Worm (Caenorhabditis elegans): Measurements from ENCODE around the gene F10A3.17.

F10A3.17 gene

ce11 chrV:16159594-16159993 lies at the start of gene F10A3.17:
Gene F10A3.17 (minus strand): TSS chrV:16159694.
- TF ChIP-seq ceh-48 (tag; optimal IDR thresholded peaks at IDR 0.05) (no peak), unc-55 (GFP tag; optimal IDR thresholded peaks at IDR 0.05) (no peak), ceh-14 (tag; optimal IDR thresholded peaks at IDR 0.05) (no peak), unc-3 (GFP tag; conservative IDR thresholded peaks at IDR 0.05) (no peak), unc-3 (tag; optimal IDR thresholded peaks at IDR 0.05) (no peak), tbx-7 (tag; optimal IDR thresholded peaks at IDR 0.05) (no peak), hlh-13 (GFP tag; optimal IDR thresholded peaks at IDR 0.05) (no peak), lin-11 (tag; optimal IDR thresholded peaks at IDR 0.05) (no peak), K09A11.1 (tag; optimal IDR thresholded peaks at IDR 0.05; ENCODE audit: insufficient read depth) (no peak), Y22D7AL.16 (tag; optimal IDR thresholded peaks at IDR 0.05) (no peak), rnt-1 (tag; optimal IDR thresholded peaks at IDR 0.05) (no peak), fax-1 (tag; optimal IDR thresholded peaks at IDR 0.05) (no peak), ceh-18 (tag; optimal IDR thresholded peaks at IDR 0.05) (no peak), sox-4 (tag; optimal IDR thresholded peaks at IDR 0.05) (no peak), pqm-1 (tag; optimal IDR thresholded peaks at IDR 0.05) (no peak), T23F11.4 (GFP tag; optimal IDR thresholded peaks at IDR 0.05) (no peak), ref-2 (tag; optimal IDR thresholded peaks at IDR 0.05) (no peak), syd-9 (tag; optimal IDR thresholded peaks at IDR 0.05) (no peak)

ce11 chrV:16204888-16205287 lies 45.4 kb upstream of the F10A3.17 start, which contains the start of gene irld-26:
Gene irld-26 (plus strand): TSS chrV:16205188.
- no peak for TF ChIP-seq dve-1 (tag; optimal IDR thresholded peaks at IDR 0.05)
- no peak for TF ChIP-seq fkh-6 (tag; optimal IDR thresholded peaks at IDR 0.05)

- no peak for TF ChIP-seq hlh-13 (GFP tag; optimal IDR thresholded peaks at IDR 0.05)
- no peak for TF ChIP-seq pha-4 (tag; optimal IDR thresholded peaks at IDR 0.05)
- TF ChIP-seq hlh-15 (tag; optimal IDR thresholded peaks at IDR 0.05) = no peak
- no peak for TF ChIP-seq unc-86 (tag; optimal IDR thresholded peaks at IDR 0.05)
- no peak for TF ChIP-seq odd-2 (tag; optimal IDR thresholded peaks at IDR 0.05)
- TF ChIP-seq sox-2 (GFP tag; IDR thresholded peaks at IDR 0.05) = no peak
- no peak for TF ChIP-seq ceh-30 (tag; optimal IDR thresholded peaks at IDR 0.05)
- no peak for TF ChIP-seq nhr-232 (tag; optimal IDR thresholded peaks at IDR 0.05)
- no peak for TF ChIP-seq mec-3 (tag; optimal IDR thresholded peaks at IDR 0.05; ENCODE audit: borderline replicate concordance)
- TF ChIP-seq unc-3 (GFP tag; conservative IDR thresholded peaks at IDR 0.05) = no peak
- no peak for TF ChIP-seq unc-3 (tag; optimal IDR thresholded peaks at IDR 0.05)
- no peak for TF ChIP-seq ref-2 (tag; optimal IDR thresholded peaks at IDR 0.05)
- TF ChIP-seq nfya-1 (tag; optimal IDR thresholded peaks at IDR 0.05) = no peak
These were observed 43.1 kb upstream of the F10A3.17 start, which contains the start of gene F11A5.18 for ce11 chrV:16202618-16203017. Gene F11A5.18 (plus strand): TSS chrV:16202918.

ce11 chrV:16201730-16202129 lies 42.2 kb upstream of the F10A3.17 start, which contains the start of gene F11A5.17:
Gene F11A5.17 (plus strand): TSS chrV:16202030.
- TF ChIP-seq pqm-1 (tag; optimal IDR thresholded peaks at IDR 0.05) (no peak), eyg-1 (tag; optimal IDR thresholded peaks at IDR 0.05) (no peak), ztf-16 (tag; optimal IDR thresholded peaks at IDR 0.05) (no peak), dve-1 (tag; optimal IDR thresholded peaks at IDR 0.05) (no peak), elt-4 (tag; optimal IDR thresholded peaks at IDR 0.05) (no peak), ref-2 (tag; optimal IDR thresholded peaks at IDR 0.05) (no peak)

- TF ChIP-seq ceh-18 (tag; optimal IDR thresholded peaks at IDR 0.05) (no peak), ceh-31 (tag; optimal IDR thresholded peaks at IDR 0.05) (no peak), unc-42 (tag; optimal IDR thresholded peaks at IDR 0.05) (no peak), sdc-2 (tag; optimal IDR thresholded peaks at IDR 0.05) (no peak), fax-1 (tag; optimal IDR thresholded peaks at IDR 0.05) (no peak), hlh-15 (tag; optimal IDR thresholded peaks at IDR 0.05) (no peak), elt-2 (tag; optimal IDR thresholded peaks at IDR 0.05) (no peak), ceh-14 (tag; optimal IDR thresholded peaks at IDR 0.05) (no peak)
These were observed 38.5 kb upstream of the F10A3.17 start, which contains the start of gene F11A5.5 for ce11 chrV:16198016-16198415. Gene F11A5.5 (plus strand): TSS chrV:16198316.

Measured in whole organism, late embryonic.